Worm (Caenorhabditis elegans): ENCODE data around the gene nhr-118.

The nhr-118 gene

ce11 chrV:4411714-4412113 lies 4.1 kb downstream of the nhr-118 start, which contains the start of gene Y47D7A.17:
Y47D7A.17 (minus strand) TSS chrV:4411814.
- no peak for TF ChIP-seq unc-62 (GFP tag; optimal IDR thresholded peaks at IDR 0.05 in 1 of 2)
- TF ChIP-seq unc-62 (tag; optimal IDR thresholded peaks at IDR 0.05) = no peak
- no peak for TF ChIP-seq lin-38 (GFP tag; IDR thresholded peaks at IDR 0.05)
- TF ChIP-seq pqm-1 (tag; optimal IDR thresholded peaks at IDR 0.05) = no peak
- no peak for TF ChIP-seq Y5F2A.4 (GFP tag; optimal IDR thresholded peaks at IDR 0.05)
- no peak for TF ChIP-seq hlh-11 (tag; optimal IDR thresholded peaks at IDR 0.05)
- TF ChIP-seq tag-97 (GFP tag; IDR thresholded peaks at IDR 0.05) = no peak
- no peak for TF ChIP-seq fkh-10 (GFP tag; optimal IDR thresholded peaks at IDR 0.05)

- TF ChIP-seq hlh-11 (tag; optimal IDR thresholded peaks at IDR 0.05) = peak; percentile 41
- TF ChIP-seq aha-1 (tag) = peak; percentile 94
- peak in 1 of 2 experiments; percentile 84 for TF ChIP-seq unc-62 (GFP tag; optimal IDR thresholded peaks at IDR 0.05 in 1 of 2)
- TF ChIP-seq unc-62 (tag; optimal IDR thresholded peaks at IDR 0.05) = no peak
- no peak for TF ChIP-seq zip-11 (GFP tag; IDR thresholded peaks at IDR 0.05)
Observed at ce11 chrV:4414613-4415071, 7.0 kb downstream of the nhr-118 start, which contains the start of gene grl-5. grl-5 (minus strand) TSS chrV:4414663.

DNA sequence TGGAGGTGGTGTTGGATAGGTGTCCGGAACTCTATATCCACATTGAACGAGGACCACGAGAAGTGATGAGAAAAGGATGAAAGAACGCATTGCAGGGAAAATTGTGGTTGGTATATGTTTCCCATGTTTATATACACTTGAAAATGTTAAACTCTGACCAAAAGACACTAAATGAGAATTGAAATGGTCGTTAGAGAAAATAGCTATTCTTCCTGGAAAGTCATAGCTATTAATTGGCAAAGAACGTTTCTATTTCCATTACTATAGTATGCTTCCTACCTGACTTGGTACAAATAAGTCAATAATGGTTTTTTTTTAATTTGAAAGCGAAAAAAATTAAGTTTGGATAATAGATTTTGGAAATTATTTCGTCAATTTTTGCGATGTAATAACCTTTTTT lies 9.1 kb downstream of the nhr-118 start, which contains the start of gene Y47D7A.18:
Gene Y47D7A.18 (minus strand): TSS at position 101 of the 400 bp plus-strand sequence.
- TF ChIP-seq daf-16 (GFP tag; optimal IDR thresholded peaks at IDR 0.05) (no peak), daf-16 (tag; optimal IDR thresholded peaks at IDR 0.05) (no peak), lir-3 (tag; optimal IDR thresholded peaks at IDR 0.05) (no peak), Y105C5A.15 (GFP tag; IDR thresholded peaks at IDR 0.05) (no peak), lin-1 (GFP tag; IDR thresholded peaks at IDR 0.05) (no peak), lin-29 (GFP tag; IDR thresholded peaks at IDR 0.05) (no peak), cey-2 (tag; optimal IDR thresholded peaks at IDR 0.05; ENCODE audit: borderline replicate concordance, insufficient read depth) (no peak), unc-62 (GFP tag; optimal IDR thresholded peaks at IDR 0.05 in 1 of 2) (peak in 1 of 2 experiments; percentile 31), unc-62 (tag; optimal IDR thresholded peaks at IDR 0.05) (no peak), jun-1 (tag; optimal IDR thresholded peaks at IDR 0.05) (no peak)

DNA sequence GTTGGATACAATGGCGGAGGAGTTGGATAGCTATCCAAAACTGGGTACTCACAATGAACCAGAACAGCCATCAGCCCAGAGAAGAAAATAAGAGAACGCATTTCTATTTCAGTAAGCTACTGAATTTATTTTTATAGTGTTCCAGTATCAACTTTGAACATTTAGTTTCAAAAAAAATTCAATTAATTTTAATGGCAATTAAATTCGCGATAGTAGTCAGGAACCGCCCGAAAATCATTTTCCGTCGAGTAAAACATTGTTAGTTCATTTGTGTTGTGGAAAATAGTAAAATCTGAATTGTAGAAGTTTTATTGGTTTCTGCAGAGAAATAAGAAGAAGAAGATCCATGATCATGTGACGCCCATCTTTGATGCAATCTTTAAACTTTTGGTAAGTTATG lies 10.5 kb downstream of the nhr-118 start, which contains the start of gene Y47D7A.6:
Gene Y47D7A.6 (minus strand): TSS at position 101 of the 400 bp plus-strand sequence.
- TF ChIP-seq mxl-2 (GFP tag; conservative IDR thresholded peaks at IDR 0.05) (no peak), dmd-9 (GFP tag; IDR thresholded peaks at IDR 0.05) (no peak), set-16 (GFP tag; IDR thresholded peaks at IDR 0.05) (no peak), nhr-102 (tag; optimal IDR thresholded peaks at IDR 0.05) (no peak), madf-5 (GFP tag; IDR thresholded peaks at IDR 0.05) (no peak), dve-1 (tag; optimal IDR thresholded peaks at IDR 0.05; ENCODE audit: insufficient read depth) (no peak), zfp-3 (GFP tag; conservative IDR thresholded peaks at IDR 0.05) (no peak), nhr-48 (tag; optimal IDR thresholded peaks at IDR 0.05) (no peak), php-3 (GFP tag; IDR thresholded peaks at IDR 0.05) (no peak), ceh-20 (GFP tag; IDR thresholded peaks at IDR 0.05) (no peak)

DNA sequence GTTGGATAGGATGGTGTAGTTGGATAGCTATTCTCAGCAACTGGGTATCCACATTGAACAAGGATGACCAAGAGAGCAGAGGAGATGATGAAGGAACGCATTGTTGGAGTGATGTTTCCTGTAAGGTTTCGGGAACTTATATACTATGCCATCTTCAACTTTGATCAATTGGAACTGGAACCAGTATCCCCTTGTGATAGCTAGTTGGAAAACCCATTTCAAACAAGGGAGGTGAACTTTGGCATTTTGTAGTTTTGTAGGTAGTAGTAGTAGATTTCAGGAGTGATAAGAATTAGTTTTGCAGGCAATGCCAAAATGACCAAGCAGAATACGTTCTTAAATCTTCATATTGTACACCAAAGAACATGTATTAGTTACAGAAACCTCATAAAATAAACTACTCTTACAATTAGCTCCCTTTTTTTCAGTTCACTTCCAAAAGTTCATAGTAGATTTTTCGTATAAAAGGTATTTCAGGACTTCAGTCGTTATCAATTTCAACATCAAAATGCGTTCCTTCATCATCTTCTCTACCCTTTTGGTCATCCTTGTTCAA lies 12.2 kb downstream of the nhr-118 start, which contains the start of the genes Y47D7A.7 and Y47D7A.2:
Gene Y47D7A.7 (minus strand): TSS at position 101 of the 556 bp plus-strand sequence.
Gene Y47D7A.2 (plus strand): TSS at position 506 of the 556 bp plus-strand sequence.
- TF ChIP-seq nhr-11 (tag; optimal IDR thresholded peaks at IDR 0.05) (no peak), lin-39 (tag; optimal IDR thresholded peaks at IDR 0.05) (no peak), ZK337.2 (GFP tag; IDR thresholded peaks at IDR 0.05) (no peak), ceh-44 (GFP tag; IDR thresholded peaks at IDR 0.05) (no peak), nhr-6 (tag; optimal IDR thresholded peaks at IDR 0.05) (no peak), unc-39 (tag; optimal IDR thresholded peaks at IDR 0.05) (no peak), ces-1 (GFP tag; optimal IDR thresholded peaks at IDR 0.05) (no peak), lin-38 (GFP tag; IDR thresholded peaks at IDR 0.05) (no peak), Y105C5A.15 (GFP tag; IDR thresholded peaks at IDR 0.05) (no peak), dpl-1 (GFP tag; optimal IDR thresholded peaks at IDR 0.05) (no peak), egl-27 (tag; optimal IDR thresholded peaks at IDR 0.05) (no peak), hif-1 (tag; optimal IDR thresholded peaks at IDR 0.05) (no peak), F10B5.3 (tag; optimal IDR thresholded peaks at IDR 0.05) (no peak), daf-19 (GFP tag; conservative IDR thresholded peaks at IDR 0.05) (no peak), madf-9 (GFP tag; conservative IDR thresholded peaks at IDR 0.05) (no peak), set-16 (GFP tag; IDR thresholded peaks at IDR 0.05) (no peak), Y75B8A.6 (GFP tag; IDR thresholded peaks at IDR 0.05) (no peak), nhr-25 (tag; optimal IDR thresholded peaks at IDR 0.05; ENCODE audit: borderline replicate concordance, insufficient read depth) (no peak)

Measured in whole organism, L4 larva.